Worm (Caenorhabditis elegans) whole organism, L2 larva: ENCODE results near the gene allo-1.

Experiments used
- Y55F3AM.14 ChIP-seq: fragments of 200-800 bp; sonication (Bioruptor generic); optimal IDR thresholded peaks from 2 replicates; lab custom pipeline; 2018; ENCODE audit warnings: mild to moderate bottlenecking, missing genetic modification characterization, missing compliant biosample characterization
- ama-1 ChIP-seq: fragments of 150-350 bp; optimal IDR thresholded peaks from 2 replicates; lab custom pipeline; 2018; ENCODE audit warnings: inconsistent platforms
- ceh-16 ChIP-seq: fragments of 150-350 bp; optimal IDR thresholded peaks from 2 replicates; lab custom pipeline; 2014; ENCODE audit warnings: missing biosample characterization, missing genetic modification characterization
- fos-1 ChIP-seq: fragments of 150-350 bp; optimal IDR thresholded peaks from 2 replicates; lab custom pipeline; 2014; ENCODE audit warnings: missing biosample characterization, missing genetic modification characterization
- nhr-25 ChIP-seq: fragments of 150-350 bp; sonication (generic microtip); optimal IDR thresholded peaks from 3 replicates; lab custom pipeline; 2014; ENCODE audit warnings: missing biosample characterization, missing genetic modification characterization
- nhr-6 ChIP-seq: fragments of 150-350 bp; optimal IDR thresholded peaks from 2 replicates; lab custom pipeline; 2014; ENCODE audit warnings: missing biosample characterization, missing genetic modification characterization
- ztf-11 ChIP-seq: sonication (generic microtip); optimal IDR thresholded peaks from 2 replicates; lab custom pipeline; 2017; ENCODE audit warnings: missing biosample characterization, missing genetic modification characterization

- TF ChIP-seq fos-1 (peak; percentile 52), ama-1 (lab: Kevin White, UChicago) (no peak), nhr-6 (tag; lab: Kevin White, UChicago) (no peak), ceh-16 (tag; lab: Kevin White, UChicago) (no peak), ztf-11 (tag; lab: Kevin White, UChicago) (no peak), nhr-25 (no peak), Y55F3AM.14 (GFP tag; lab: Kevin White, UChicago) (no peak)
Measured at ce11 chrIV:10661760-10662159, 35.1 kb downstream of the allo-1 start, which contains the start of gene fmo-1.
